Fruit fly (Drosophila melanogaster): ENCODE data around the gene Ibf2.

Gene Ibf2

dm6 chr3R:9260421-9260973, 2.2 kb upstream of the Ibf2 start, which contains the start of gene ATP6AP2 (continued):
- TF ChIP-seq CG16815 (GFP tag; optimal IDR thresholded peaks at IDR 0.05) (no peak), ssp (GFP tag; IDR thresholded peaks at IDR 0.05) (no peak), p53 (GFP tag; optimal IDR thresholded peaks at IDR 0.05) (no peak), Xbp1 (GFP tag; optimal IDR thresholded peaks at IDR 0.05) (peak; percentile 72), CG1832 (GFP tag; optimal IDR thresholded peaks at IDR 0.05) (no peak), MBD-R2 (GFP tag; IDR thresholded peaks at IDR 0.05) (peak; percentile 87), CG34422 (GFP tag; IDR thresholded peaks at IDR 0.05) (peak; percentile 41; the same call in 1 of the 3 replicates), CG4360 (GFP tag; IDR thresholded peaks at IDR 0.05) (no peak), nerfin-1 (tag; optimal IDR thresholded peaks at IDR 0.05) (peak; percentile 62), CG15601 (tag; optimal IDR thresholded peaks at IDR 0.05) (peak; percentile 58), mld (GFP tag; IDR thresholded peaks at IDR 0.05; ENCODE audit: partially characterized antibody) (0 out of 3 replicates have a peak, but pooled peaks have one; percentile 48), Dip3 (GFP tag; optimal IDR thresholded peaks at IDR 0.05) (no peak), Ets97D (GFP tag; optimal IDR thresholded peaks at IDR 0.05) (peak; percentile 79), scrt (GFP tag; optimal IDR thresholded peaks at IDR 0.05) (peak; percentile 40), CG13894 (tag; optimal IDR thresholded peaks at IDR 0.05) (peak; percentile 58), Gsc (GFP tag; IDR thresholded peaks at IDR 0.05) (no peak), Fer1 (GFP tag; optimal IDR thresholded peaks at IDR 0.05) (peak; percentile 18), CG7357 (GFP tag; IDR thresholded peaks at IDR 0.05) (0 out of 3 replicates have a peak, but pooled peaks have one; percentile 7), lilli (GFP tag; optimal IDR thresholded peaks at IDR 0.05) (peak; percentile 58), CG1647 (GFP tag; optimal IDR thresholded peaks at IDR 0.05) (peak; percentile 10), pros (GFP tag; optimal IDR thresholded peaks at IDR 0.05) (no peak), NC2β (GFP tag; optimal IDR thresholded peaks at IDR 0.05) (no peak), hbn (GFP tag; IDR thresholded peaks at IDR 0.05; ENCODE audit: partially characterized antibody) (peak; percentile 77), CG5245 (GFP tag; optimal IDR thresholded peaks at IDR 0.05) (peak; percentile 6), Hmr (GFP tag; optimal IDR thresholded peaks at IDR 0.05) (peak; percentile 71), CG15269 (tag; optimal IDR thresholded peaks at IDR 0.05) (no peak), Sry-δ (GFP tag; optimal IDR thresholded peaks at IDR 0.05) (peak; percentile 63), Dbx (GFP tag; IDR thresholded peaks at IDR 0.05) (peak; percentile 77), gfzf (GFP tag; optimal IDR thresholded peaks at IDR 0.05) (peak; percentile 5), CG6254 (GFP tag; optimal IDR thresholded peaks at IDR 0.05) (no peak), Oaz (GFP tag; IDR thresholded peaks at IDR 0.05) (no peak), CG10543 (GFP tag; optimal IDR thresholded peaks at IDR 0.05) (peak; percentile 67), CG3163 (GFP tag; optimal IDR thresholded peaks at IDR 0.05) (no peak), cg (GFP tag; optimal IDR thresholded peaks at IDR 0.05) (no peak), E2f2 (GFP tag; IDR thresholded peaks at IDR 0.05) (peak; percentile 39; the same call in 1 of the 2 replicates), Neu2 (GFP tag; optimal IDR thresholded peaks at IDR 0.05; ENCODE audit: borderline replicate concordance) (no peak), CG4707 (GFP tag; optimal IDR thresholded peaks at IDR 0.05) (no peak), CG32532 (GFP tag; IDR thresholded peaks at IDR 0.05) (peak; percentile 66), gem (tag; optimal IDR thresholded peaks at IDR 0.05) (no peak), cwo (GFP tag; optimal IDR thresholded peaks at IDR 0.05) (peak; percentile 19), insv (GFP tag; optimal IDR thresholded peaks at IDR 0.05) (peak in 1 of 2 experiments; percentile 46), her (GFP tag; optimal IDR thresholded peaks at IDR 0.05) (peak; percentile 25), CG32772 (GFP tag; IDR thresholded peaks at IDR 0.05) (0 out of 2 replicates have a peak, but pooled peaks have one; percentile 20), ash1 (GFP tag; optimal IDR thresholded peaks at IDR 0.05) (no peak), CG12155 (GFP tag; optimal IDR thresholded peaks at IDR 0.05) (peak; percentile 52), Dp (GFP tag; optimal IDR thresholded peaks at IDR 0.05) (peak; percentile 37), chn (GFP tag; optimal IDR thresholded peaks at IDR 0.05) (peak; percentile 61), CG7963 (GFP tag; IDR thresholded peaks at IDR 0.05; ENCODE audit: partially characterized antibody) (peak; percentile 78), CG5180 (GFP tag; optimal IDR thresholded peaks at IDR 0.05) (no peak)

Measured in whole organism, embryonic.